Worm (Caenorhabditis elegans) whole organism, mixed stage, embryonic: ENCODE measurements around the gene prmt-4.

ENCODE experiments used
- blmp-1 ChIP-seq: fragments of 150-350 bp; optimal IDR thresholded peaks from 2 replicates; lab custom pipeline; 2014; ENCODE audit warnings: missing biosample characterization, missing genetic modification characterization
- ceh-39 ChIP-seq: fragments of 150-350 bp; optimal IDR thresholded peaks from 2 replicates; lab custom pipeline; 2014; ENCODE audit warnings: missing biosample characterization, missing genetic modification characterization
- elt-1 ChIP-seq: sonication (generic microtip); optimal IDR thresholded peaks from 2 replicates; lab custom pipeline; 2017; ENCODE audit warnings: missing genetic modification characterization, mild to moderate bottlenecking, missing compliant biosample characterization, antibody characterized with exemption, moderate library complexity, borderline replicate concordance; ENCODE audit not compliant: insufficient read depth
- elt-3 ChIP-seq: fragments of 150-350 bp; optimal IDR thresholded peaks from 2 replicates; lab custom pipeline; 2014; ENCODE audit warnings: missing biosample characterization, missing genetic modification characterization
- mab-5 ChIP-seq: fragments of 150-350 bp; optimal IDR thresholded peaks from 2 replicates; lab custom pipeline; 2014; ENCODE audit warnings: missing biosample characterization, missing genetic modification characterization
- nhr-12 ChIP-seq: fragments of 150-350 bp; optimal IDR thresholded peaks from 2 replicates; lab custom pipeline; 2014; ENCODE audit warnings: missing biosample characterization, missing genetic modification characterization
- nhr-2 ChIP-seq: fragments of 150-350 bp; optimal IDR thresholded peaks from 2 replicates; lab custom pipeline; 2014; ENCODE audit warnings: missing biosample characterization, missing genetic modification characterization
- nhr-237 ChIP-seq: fragments of 150-350 bp; optimal IDR thresholded peaks from 2 replicates; lab custom pipeline; 2014; ENCODE audit warnings: missing biosample characterization, missing genetic modification characterization
- nhr-28 ChIP-seq: fragments of 150-350 bp; optimal IDR thresholded peaks from 2 replicates; lab custom pipeline; 2014; ENCODE audit warnings: missing biosample characterization, missing genetic modification characterization
- nhr-76 ChIP-seq: sonication (generic microtip); optimal IDR thresholded peaks from 2 replicates; lab custom pipeline; 2017; ENCODE audit warnings: missing biosample characterization, missing genetic modification characterization
- pha-4 ChIP-seq: fragments of 150-350 bp; optimal IDR thresholded peaks from 2 replicates; lab custom pipeline; 2018; ENCODE audit warnings: missing biosample characterization, missing genetic modification reagents, missing genetic modification characterization
- snpc-4 ChIP-seq: fragments of 150-350 bp; optimal IDR thresholded peaks from 2 replicates; lab custom pipeline; 2014; ENCODE audit warnings: missing biosample characterization, missing genetic modification characterization
- unc-39 ChIP-seq: fragments of 150-350 bp; optimal IDR thresholded peaks from 2 replicates; lab custom pipeline; 2014; ENCODE audit warnings: missing biosample characterization, missing genetic modification characterization

DNA sequence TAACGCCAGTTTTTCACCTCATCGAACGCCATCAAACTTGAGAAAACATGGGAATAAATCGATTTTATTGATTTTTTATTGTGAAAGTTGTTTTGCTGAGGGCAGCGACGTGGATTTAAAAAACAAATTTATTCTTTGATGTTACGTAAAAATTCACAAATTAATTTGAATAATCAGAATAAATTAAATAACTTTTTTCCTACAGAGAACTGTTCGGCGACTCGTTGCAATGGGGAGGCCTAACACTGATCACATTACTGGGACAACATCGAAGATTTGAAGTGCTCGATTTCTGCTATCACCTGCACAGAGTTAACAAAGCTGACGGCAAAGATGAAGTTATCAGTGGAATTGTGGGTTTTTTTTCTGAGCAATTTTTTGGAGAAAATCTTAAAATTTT is 21.3 kb downstream of the prmt-4 start, which contains the start of gene F56A11.6:
- TF ChIP-seq nhr-28 = no peak
- no peak for TF ChIP-seq pha-4
- TF ChIP-seq unc-39 (tag; lab: Kevin White, UChicago) = no peak
- no peak for TF ChIP-seq nhr-2
- no peak for TF ChIP-seq snpc-4
- TF ChIP-seq blmp-1 (tag; lab: Kevin White, UChicago) = no peak
- TF ChIP-seq elt-1 (tag; lab: Kevin White, UChicago) = no peak
- no peak for TF ChIP-seq mab-5
- no peak for TF ChIP-seq nhr-12 (tag; lab: Kevin White, UChicago)
- no peak for TF ChIP-seq ceh-39 (tag; lab: Kevin White, UChicago)
- no peak for TF ChIP-seq nhr-237 (tag; lab: Kevin White, UChicago)
- TF ChIP-seq nhr-76 = no peak
- TF ChIP-seq elt-3 (tag; lab: Kevin White, UChicago) = no peak
